Fruit fly (Drosophila melanogaster) whole organism, embryonic: ENCODE measurements around the gene TkR86C.
A peak's percentile ranks its signal among the peaks of the same experiment; 100 is the strongest.

ENCODE experiments used
- CG10462 ChIP-seq: fragments of 200-800 bp; sonication (Bioruptor generic); optimal IDR thresholded peaks from 2 replicates; lab custom pipeline; 2016; ENCODE audit warnings: missing biosample characterization, missing genetic modification characterization
- CG10543 ChIP-seq: fragments of 200-800 bp; sonication (Bioruptor generic); optimal IDR thresholded peaks from 3 replicates; lab custom pipeline; 2017; ENCODE audit warnings: missing biosample characterization, mild to moderate bottlenecking, missing genetic modification characterization, moderate library complexity
- CG12155 ChIP-seq: fragments of 200-800 bp; sonication (Bioruptor generic); optimal IDR thresholded peaks from 3 replicates; lab custom pipeline; 2016; ENCODE audit warnings: missing biosample characterization, missing genetic modification characterization
- CG12942 ChIP-seq: fragments of 200-800 bp; sonication (Bioruptor generic); optimal IDR thresholded peaks from 3 replicates; lab custom pipeline; 2016; ENCODE audit warnings: missing biosample characterization, missing genetic modification characterization
- CG17385 ChIP-seq: fragments of 200-800 bp; sonication (Bioruptor generic); optimal IDR thresholded peaks from 3 replicates; lab custom pipeline; 2018; ENCODE audit warnings: missing biosample characterization, mild to moderate bottlenecking, missing genetic modification characterization
- CG17802 ChIP-seq: fragments of 200-800 bp; sonication (Bioruptor generic); optimal IDR thresholded peaks from 2 replicates; lab custom pipeline; 2018; ENCODE audit warnings: missing biosample characterization, mild to moderate bottlenecking, missing genetic modification characterization, moderate library complexity
- CG30431 ChIP-seq: fragments of 200-800 bp; sonication (Bioruptor generic); optimal IDR thresholded peaks from 2 replicates; lab custom pipeline; 2017; ENCODE audit warnings: missing biosample characterization, missing genetic modification characterization
- CG3065 ChIP-seq: fragments of 200-800 bp; sonication (Bioruptor generic); optimal IDR thresholded peaks from 2 replicates; lab custom pipeline; 2016; ENCODE audit warnings: missing biosample characterization, missing genetic modification characterization
- CG4360 ChIP-seq: fragments of 200-800 bp; sonication (Bioruptor generic); IDR thresholded peaks from 2 replicates; pipeline ENCODE4 v1.3.6; 2022; ENCODE audit warnings: missing biosample characterization, missing genetic modification characterization
- CG4404 ChIP-seq: fragments of 200-800 bp; sonication (Bioruptor generic); IDR thresholded peaks from 2 replicates; pipeline ENCODE4 v1.3.6; 2022; ENCODE audit warnings: missing biosample characterization, missing genetic modification characterization
- Dek ChIP-seq: fragments of 200-800 bp; sonication (Bioruptor generic); optimal IDR thresholded peaks from 3 replicates; lab custom pipeline; 2019; ENCODE audit warnings: missing biosample characterization, mild to moderate bottlenecking, missing genetic modification characterization, moderate library complexity
- Eip74EF ChIP-seq, 2 experiments: fragments of 200-800 bp in 1 of 2; fragments of >200 bp in 1 of 2; sonication (Bioruptor generic) in 1 of 2; optimal IDR thresholded peaks; 2 replicates each; lab custom pipeline; 2017 to 2019; ENCODE audit warnings: missing biosample characterization in 2 of 2, missing genetic modification characterization in 2 of 2, mild to moderate bottlenecking in 1 of 2, moderate library complexity in 1 of 2
- Fer2 ChIP-seq: fragments of 200-800 bp; sonication (Bioruptor generic); optimal IDR thresholded peaks from 2 replicates; lab custom pipeline; 2018; ENCODE audit warnings: missing biosample characterization, mild to moderate bottlenecking, missing genetic modification characterization, moderate library complexity
- NK7.1 ChIP-seq: fragments of 200-800 bp; sonication (Bioruptor generic); optimal IDR thresholded peaks from 3 replicates; lab custom pipeline; 2016; ENCODE audit warnings: missing biosample characterization, missing genetic modification characterization
- Rfx ChIP-seq: fragments of 200-800 bp; sonication (Bioruptor generic); IDR thresholded peaks from 2 replicates; pipeline ENCODE4 v1.3.6; 2022; ENCODE audit warnings: missing biosample characterization, missing genetic modification characterization
- az2 ChIP-seq: fragments of 200-800 bp; sonication (Bioruptor generic); optimal IDR thresholded peaks from 3 replicates; lab custom pipeline; 2016; ENCODE audit warnings: missing biosample characterization, missing genetic modification characterization
- chinmo ChIP-seq: fragments of 200-800 bp; sonication (Bioruptor generic); IDR thresholded peaks from 4 replicates; pipeline ENCODE4 v1.3.6; 2022; ENCODE audit warnings: missing biosample characterization, missing genetic modification characterization; ENCODE audit not compliant: partially characterized antibody
- chm ChIP-seq: fragments of 200-800 bp; sonication (Bioruptor generic); IDR thresholded peaks from 2 replicates; pipeline ENCODE4 v1.3.6; 2022; ENCODE audit warnings: missing biosample characterization, missing genetic modification characterization
- croc ChIP-seq: fragments of 200-800 bp; sonication (Bioruptor generic); conservative IDR thresholded peaks from 3 replicates; pipeline ENCODE4 v1.3.6; 2022; ENCODE audit warnings: missing biosample characterization, missing genetic modification characterization
- crp ChIP-seq, 2 experiments: fragments of 200-800 bp; sonication (Bioruptor generic); optimal IDR thresholded peaks; 2 replicates in 1 of 2; 3 replicates in 1 of 2; lab custom pipeline; 2017; ENCODE audit warnings: missing biosample characterization in 2 of 2, missing genetic modification characterization in 2 of 2, mild to moderate bottlenecking in 1 of 2, moderate library complexity in 1 of 2
- exex ChIP-seq: fragments of 200-800 bp; sonication (Bioruptor generic); optimal IDR thresholded peaks from 4 replicates; lab custom pipeline; 2018; ENCODE audit warnings: missing biosample characterization, mild to moderate bottlenecking, missing genetic modification characterization, moderate library complexity
- fd96Cb ChIP-seq: fragments of 200-800 bp; sonication (Bioruptor generic); optimal IDR thresholded peaks from 2 replicates; lab custom pipeline; 2018; ENCODE audit warnings: missing biosample characterization, mild to moderate bottlenecking, missing genetic modification characterization, moderate library complexity
- gem ChIP-seq: fragments of 200-800 bp; sonication (Bioruptor generic); optimal IDR thresholded peaks from 2 replicates; lab custom pipeline; 2019; ENCODE audit warnings: missing biosample characterization, mild to moderate bottlenecking, missing genetic modification characterization, moderate library complexity
- hkb ChIP-seq, 2 experiments: fragments of 200-800 bp in 1 of 2; fragments of >200 bp in 1 of 2; sonication (Bioruptor generic) in 1 of 2; IDR thresholded peaks in 1 of 2; optimal IDR thresholded peaks in 1 of 2; 2 replicates each; pipeline versions ENCODE4 v1.3.6 to Lab custom; 2017 to 2022; ENCODE audit warnings: missing biosample characterization in 1 of 2, missing genetic modification characterization in 1 of 2
- kni ChIP-seq: fragments of 200-800 bp; sonication (Bioruptor generic); optimal IDR thresholded peaks from 3 replicates; lab custom pipeline; 2017; ENCODE audit warnings: mild to moderate bottlenecking, missing biosample characterization, missing genetic modification reagents, missing genetic modification characterization
- lab ChIP-seq: fragments of 200-800 bp; sonication (Bioruptor generic); optimal IDR thresholded peaks from 3 replicates; lab custom pipeline; 2017; ENCODE audit warnings: missing biosample characterization, missing genetic modification characterization, mild to moderate bottlenecking, moderate library complexity, missing genetic modification reagents
- pb ChIP-seq: fragments of 200-800 bp; sonication (Bioruptor generic); optimal IDR thresholded peaks from 3 replicates; lab custom pipeline; 2016; ENCODE audit warnings: missing biosample characterization, missing genetic modification characterization
- pnt ChIP-seq: fragments of 200-800 bp; sonication (Bioruptor generic); optimal IDR thresholded peaks from 3 replicates; lab custom pipeline; 2016; ENCODE audit warnings: missing biosample characterization, missing genetic modification characterization
- sc ChIP-seq, 3 experiments: fragments of >200 bp in 2 of 3; fragments of 200-800 bp in 1 of 3; sonication (Bioruptor generic) in 1 of 3; optimal IDR thresholded peaks; 2 replicates in 2 of 3; 3 replicates in 1 of 3; lab custom pipeline; 2017; ENCODE audit warnings: mild to moderate bottlenecking in 1 of 3, missing biosample characterization in 1 of 3, missing genetic modification characterization in 1 of 3, missing genetic modification reagents in 1 of 3
- scrt ChIP-seq: fragments of 200-800 bp; sonication (Bioruptor generic); optimal IDR thresholded peaks from 2 replicates; lab custom pipeline; 2018; ENCODE audit warnings: missing biosample characterization, mild to moderate bottlenecking, missing genetic modification characterization, moderate library complexity
- sisA ChIP-seq: fragments of 200-800 bp; sonication (Bioruptor generic); IDR thresholded peaks from 2 replicates; pipeline ENCODE4 v1.3.6; 2022; ENCODE audit warnings: missing biosample characterization, missing genetic modification characterization
- wdn ChIP-seq: fragments of 200-800 bp; sonication (Bioruptor generic); IDR thresholded peaks from 2 replicates; pipeline ENCODE4 v1.3.6; 2022; ENCODE audit warnings: missing biosample characterization, missing genetic modification characterization
- z ChIP-seq: fragments of 200-800 bp; sonication (Bioruptor generic); IDR thresholded peaks from 3 replicates; pipeline ENCODE4 v1.3.6; 2022; ENCODE audit warnings: missing biosample characterization, missing genetic modification characterization

The TkR86C gene

dm6 chr3R:10688835-10689234, 62.2 kb downstream of the TkR86C start (continued):
- TF ChIP-seq CG17385 (GFP tag; lab: Kevin White, UChicago) (peak; percentile 34), exex (peak; percentile 29), CG10543 (GFP tag; lab: Kevin White, UChicago) (no peak), hkb (optimal IDR thresholded peaks at IDR 0.05; lab: Kevin White, UChicago) (no peak), hkb (GFP tag; IDR thresholded peaks at IDR 0.05; lab: Robert Waterston, UW) (peak; percentile 42; the same call in 1 of the 2 replicates), CG4404 (GFP tag; lab: Robert Waterston, UW) (0 out of 2 replicates have a peak, but pooled peaks have one; percentile 32), CG17802 (tag; lab: Kevin White, UChicago) (no peak), lab (GFP tag; lab: Kevin White, UChicago) (peak; percentile 70), az2 (peak; percentile 10), z (GFP tag; lab: Robert Waterston, UW) (no peak), CG12942 (GFP tag; lab: Kevin White, UChicago) (no peak), Dek (tag; lab: Kevin White, UChicago) (peak; percentile 30), scrt (GFP tag; lab: Kevin White, UChicago) (peak; percentile 52), gem (peak; percentile 71), Eip74EF (GFP tag; optimal IDR thresholded peaks at IDR 0.05; lab: Kevin White, UChicago) (no peak), CG10462 (no peak), NK7.1 (GFP tag; lab: Kevin White, UChicago) (no peak), sc (optimal IDR thresholded peaks at IDR 0.05; lab: Kevin White, UChicago) (no peak), sc (GFP tag; optimal IDR thresholded peaks at IDR 0.05; lab: Kevin White, UChicago) (no peak), sisA (GFP tag; lab: Robert Waterston, UW) (no peak), fd96Cb (tag; lab: Kevin White, UChicago) (no peak), crp (GFP tag; optimal IDR thresholded peaks at IDR 0.05; lab: Kevin White, UChicago) (no peak), CG30431 (GFP tag; lab: Kevin White, UChicago) (no peak), kni (no peak), CG4360 (no peak), Fer2 (tag; lab: Kevin White, UChicago) (no peak), CG3065 (GFP tag; lab: Kevin White, UChicago) (no peak), Rfx (GFP tag; lab: Robert Waterston, UW) (peak; percentile 88), pb (GFP tag; lab: Kevin White, UChicago) (no peak), chm (GFP tag; lab: Robert Waterston, UW) (no peak), croc (GFP tag; lab: Robert Waterston, UW) (peak; percentile 16; the same call in 1 of the 3 replicates), pnt (GFP tag; lab: Kevin White, UChicago) (no peak), wdn (GFP tag; lab: Robert Waterston, UW) (no peak)
- TF ChIP-seq, all 482 proteins: peak for 159

- 0 out of 4 replicates have a peak, but pooled peaks have one; percentile 42 for TF ChIP-seq chinmo (GFP tag; lab: Robert Waterston, UW)
- no peak for TF ChIP-seq CG12155 (GFP tag; lab: Kevin White, UChicago)
Measured at dm6 chr3R:10688160-10688559, 62.9 kb downstream of the TkR86C start.
